Worm (Caenorhabditis elegans): ENCODE data around the gene R07B1.11.

R07B1.11 gene

ce11 chrX:9872554-9872953 lies 15.8 kb downstream of the R07B1.11 start, which contains the start of gene R07B1.8:
R07B1.8 (minus strand) TSS chrX:9872654.
- TF ChIP-seq nhr-237 (tag; optimal IDR thresholded peaks at IDR 0.05) (no peak), snpc-4 (tag; optimal IDR thresholded peaks at IDR 0.05) (no peak), nhr-48 (tag; optimal IDR thresholded peaks at IDR 0.05) (no peak), lin-13 (GFP tag; optimal IDR thresholded peaks at IDR 0.05) (no peak), egl-43 (GFP tag; IDR thresholded peaks at IDR 0.05) (no peak), F26F4.8 (GFP tag; conservative IDR thresholded peaks at IDR 0.05) (no peak), duxl-1 (tag; optimal IDR thresholded peaks at IDR 0.05; ENCODE audit: poor library complexity) (no peak), snpc-1.2 (GFP tag; IDR thresholded peaks at IDR 0.05) (no peak), mdl-1 (tag; optimal IDR thresholded peaks at IDR 0.05) (no peak), nhr-28 (tag; optimal IDR thresholded peaks at IDR 0.05) (no peak), daf-19 (GFP tag; conservative IDR thresholded peaks at IDR 0.05) (no peak), lsy-2 (tag; optimal IDR thresholded peaks at IDR 0.05) (no peak), saeg-2 (GFP tag; IDR thresholded peaks at IDR 0.05) (no peak), dpl-1 (GFP tag; optimal IDR thresholded peaks at IDR 0.05) (no peak)

DNA sequence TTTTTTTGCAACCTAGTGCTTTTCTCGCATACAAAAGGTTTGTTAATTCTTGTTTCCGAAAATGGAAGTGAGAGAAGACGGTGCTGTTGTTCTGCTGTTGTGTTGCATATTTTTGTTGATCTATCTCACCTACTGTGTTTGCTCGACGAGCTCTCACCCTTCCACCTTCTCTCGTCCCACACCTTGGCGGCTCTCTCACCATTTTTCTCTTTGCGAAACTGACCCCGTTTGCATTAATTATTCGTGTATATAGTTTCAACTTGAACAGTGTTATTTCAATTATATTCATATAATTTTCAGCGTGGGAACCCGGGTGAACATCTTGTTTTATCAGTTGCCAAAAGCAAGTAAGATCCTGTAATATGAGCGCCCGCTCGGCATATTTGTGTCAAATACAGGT lies 20.4 kb downstream of the R07B1.11 start, which contains the start of gene R07B1.9:
Gene R07B1.9 (plus strand): TSS at position 301 of the 400 bp plus-strand sequence.
- TF ChIP-seq aha-1 (tag) (peak; percentile 31), lin-29 (GFP tag; IDR thresholded peaks at IDR 0.05) (no peak), ceh-20 (GFP tag; IDR thresholded peaks at IDR 0.05) (no peak), ces-1 (GFP tag; optimal IDR thresholded peaks at IDR 0.05) (no peak), mdl-1 (tag; optimal IDR thresholded peaks at IDR 0.05) (no peak)

DNA sequence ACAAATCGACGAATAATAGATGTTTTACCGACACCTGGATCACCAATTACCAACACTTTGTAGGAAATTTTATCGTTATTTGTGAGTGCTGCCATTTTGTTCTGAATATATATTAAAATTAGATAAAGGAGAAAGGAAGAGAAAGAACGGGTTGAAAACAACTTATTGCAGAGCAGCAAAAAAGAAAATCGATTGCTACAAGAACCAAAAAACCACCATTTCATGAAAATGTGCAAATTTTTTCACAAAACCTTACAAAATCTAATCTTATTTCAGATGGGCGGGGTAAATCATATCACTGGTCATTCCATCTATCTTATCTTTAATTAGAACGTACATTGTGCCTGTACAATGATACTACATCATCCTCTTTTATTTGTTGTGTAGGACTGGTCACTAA lies 25.4 kb downstream of the R07B1.11 start, which contains the start of gene glo-1:
Gene glo-1 (minus strand): TSS at position 101 of the 400 bp plus-strand sequence.
- TF ChIP-seq hlh-11 (tag; optimal IDR thresholded peaks at IDR 0.05), result no peak
- TF ChIP-seq egl-27 (tag; optimal IDR thresholded peaks at IDR 0.05), result no peak
- TF ChIP-seq ceh-32 (tag; optimal IDR thresholded peaks at IDR 0.05; ENCODE audit: poor library complexity), result no peak
- no peak for TF ChIP-seq fkh-10 (GFP tag; optimal IDR thresholded peaks at IDR 0.05)
- TF ChIP-seq ctbp-1 (GFP tag; IDR thresholded peaks at IDR 0.05), result no peak
- no peak for TF ChIP-seq pqm-1 (tag; optimal IDR thresholded peaks at IDR 0.05)

DNA sequence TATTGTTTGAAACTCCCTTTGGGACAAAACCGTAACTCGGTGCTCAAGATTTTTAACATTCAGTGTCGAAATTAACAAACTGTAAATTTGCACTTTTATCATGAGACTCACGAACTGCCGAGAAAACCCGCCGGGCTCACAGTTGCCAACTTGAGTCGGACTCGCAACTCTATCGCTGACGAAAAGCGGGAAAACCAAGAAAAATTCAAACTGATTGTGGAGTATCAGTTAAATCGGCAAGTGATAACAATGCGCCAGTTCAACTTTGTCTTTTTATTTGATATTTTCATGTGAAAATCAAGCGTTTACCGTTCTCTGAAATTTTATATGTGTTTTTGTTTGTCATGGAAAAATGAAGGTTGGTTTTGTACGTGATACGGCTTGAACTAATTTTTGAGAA lies 25.9 kb downstream of the R07B1.11 start:
- TF ChIP-seq ceh-82 (tag; optimal IDR thresholded peaks at IDR 0.05) (no peak), dmd-9 (GFP tag; IDR thresholded peaks at IDR 0.05) (no peak), mes-2 (tag; optimal IDR thresholded peaks at IDR 0.05; ENCODE audit: poor library complexity, severe bottlenecking) (no peak), madf-5 (GFP tag; IDR thresholded peaks at IDR 0.05) (no peak), mxl-2 (GFP tag; conservative IDR thresholded peaks at IDR 0.05) (no peak), lim-7 (GFP tag; IDR thresholded peaks at IDR 0.05) (no peak), dmd-6 (GFP tag; IDR thresholded peaks at IDR 0.05) (peak; percentile 56), sdz-12 (GFP tag; optimal IDR thresholded peaks at IDR 0.05) (no peak), hlh-11 (tag; optimal IDR thresholded peaks at IDR 0.05) (peak; percentile 46), lin-1 (GFP tag; IDR thresholded peaks at IDR 0.05) (no peak), daf-16 (GFP tag; optimal IDR thresholded peaks at IDR 0.05) (no peak), daf-16 (tag; optimal IDR thresholded peaks at IDR 0.05) (peak; percentile 76), php-3 (GFP tag; IDR thresholded peaks at IDR 0.05) (no peak), F10B5.3 (tag; optimal IDR thresholded peaks at IDR 0.05) (no peak), spr-3 (GFP tag; optimal IDR thresholded peaks at IDR 0.05) (no peak), pqm-1 (tag; optimal IDR thresholded peaks at IDR 0.05) (peak; percentile 59), hmg-1.1 (GFP tag; IDR thresholded peaks at IDR 0.05) (no peak), mdl-1 (tag; optimal IDR thresholded peaks at IDR 0.05) (no peak), nhr-76 (tag; optimal IDR thresholded peaks at IDR 0.05) (no peak), skn-1 (tag; optimal IDR thresholded peaks at IDR 0.05) (no peak), T26A8.4 (GFP tag; IDR thresholded peaks at IDR 0.05) (no peak), fkh-10 (GFP tag; optimal IDR thresholded peaks at IDR 0.05) (no peak), nhr-6 (tag; optimal IDR thresholded peaks at IDR 0.05) (no peak), nhr-102 (tag; optimal IDR thresholded peaks at IDR 0.05) (no peak), nhr-25 (tag; optimal IDR thresholded peaks at IDR 0.05; ENCODE audit: borderline replicate concordance, insufficient read depth) (no peak), ama-1 (optimal IDR thresholded peaks at IDR 0.05) (no peak), egl-43 (GFP tag; IDR thresholded peaks at IDR 0.05) (no peak), egl-27 (tag; optimal IDR thresholded peaks at IDR 0.05) (no peak), lin-15B (tag; optimal IDR thresholded peaks at IDR 0.05) (no peak)

Data from whole organism, L4 larva.